Comparison of ENCODE assay signal across 4 fruit fly cellular contexts in genomic region chr3R:27131408-27131807, dm6.
TF ChIP-seq lines count a peak whose summit lies in the region.

No protein-coding gene starts in this region.

- no peak for TF ChIP-seq CTCF in whole organism, embryonic (GFP tag; optimal IDR thresholded peaks at IDR 0.05; lab: Kevin White, UChicago)

TF ChIP-seq in whole organism, adult, 20 proteins besides CTCF, POLR2A, EP300 and RAD21:
- TF ChIP-seq CG14711 (tag; optimal IDR thresholded peaks at IDR 0.05; lab: Kevin White, UChicago) (peak; percentile 11), CG11617 (GFP tag; optimal IDR thresholded peaks at IDR 0.05; lab: Kevin White, UChicago) (peak; percentile 12), CG7101 (tag; optimal IDR thresholded peaks at IDR 0.05; lab: Kevin White, UChicago) (peak; percentile 46), CG33017 (tag; optimal IDR thresholded peaks at IDR 0.05; lab: Kevin White, UChicago) (peak; percentile 6), cic (GFP tag; optimal IDR thresholded peaks at IDR 0.05; lab: Kevin White, UChicago) (peak; percentile 20), CG1620 (GFP tag; optimal IDR thresholded peaks at IDR 0.05; lab: Kevin White, UChicago) (peak; percentile 40), CG7045 (GFP tag; optimal IDR thresholded peaks at IDR 0.05; lab: Kevin White, UChicago) (peak; percentile 29), Hr96 (GFP tag; optimal IDR thresholded peaks at IDR 0.05; lab: Kevin White, UChicago) (no peak), toe (GFP tag; optimal IDR thresholded peaks at IDR 0.05; lab: Kevin White, UChicago) (no peak), Mnt (GFP tag; optimal IDR thresholded peaks at IDR 0.05; lab: Kevin White, UChicago) (no peak), Crg-1 (GFP tag; optimal IDR thresholded peaks at IDR 0.05; lab: Kevin White, UChicago) (peak; percentile 63), pad (GFP tag; optimal IDR thresholded peaks at IDR 0.05; lab: Kevin White, UChicago) (no peak), ovo (GFP tag; optimal IDR thresholded peaks at IDR 0.05; lab: Kevin White, UChicago) (peak; percentile 44), tj (GFP tag; optimal IDR thresholded peaks at IDR 0.05; lab: Kevin White, UChicago) (no peak), bab1 (GFP tag; optimal IDR thresholded peaks at IDR 0.05; lab: Kevin White, UChicago) (no peak), CG5204 (GFP tag; optimal IDR thresholded peaks at IDR 0.05; lab: Kevin White, UChicago) (no peak), cnc (optimal IDR thresholded peaks at IDR 0.05; lab: Kevin White, UChicago) (no peak), kay (GFP tag; lab: Kevin White, UChicago; ENCODE audit: borderline replicate concordance) (peak; percentile 56), CG12768 (GFP tag; optimal IDR thresholded peaks at IDR 0.05; lab: Kevin White, UChicago) (peak; percentile 39), Clk (GFP tag; optimal IDR thresholded peaks at IDR 0.05; lab: Kevin White, UChicago) (no peak)

TF ChIP-seq in whole organism, embryonic, 481 proteins besides CTCF, POLR2A, EP300 and RAD21 (continues in another document):
- TF ChIP-seq CG18619 (GFP tag; optimal IDR thresholded peaks at IDR 0.05; lab: Kevin White, UChicago) (peak; percentile 43), CG32772 (GFP tag; IDR thresholded peaks at IDR 0.05; lab: Robert Waterston, UW) (no peak), CG6689 (GFP tag; IDR thresholded peaks at IDR 0.05; lab: Robert Waterston, UW) (no peak), gfzf (GFP tag; optimal IDR thresholded peaks at IDR 0.05; lab: Kevin White, UChicago) (no peak), CG13296 (GFP tag; optimal IDR thresholded peaks at IDR 0.05; lab: Kevin White, UChicago) (peak; percentile 61), nerfin-1 (tag; optimal IDR thresholded peaks at IDR 0.05; lab: Kevin White, UChicago) (no peak), ssp (GFP tag; IDR thresholded peaks at IDR 0.05; lab: Robert Waterston, UW) (no peak), bowl (GFP tag; IDR thresholded peaks at IDR 0.05; lab: Robert Waterston, UW) (no peak), fd3F (GFP tag; optimal IDR thresholded peaks at IDR 0.05; lab: Kevin White, UChicago) (peak; percentile 61), Fer2 (tag; optimal IDR thresholded peaks at IDR 0.05; lab: Kevin White, UChicago) (peak; percentile 13), tgo (GFP tag; IDR thresholded peaks at IDR 0.05; lab: Robert Waterston, UW) (no peak), CG15073 (GFP tag; optimal IDR thresholded peaks at IDR 0.05; lab: Kevin White, UChicago) (no peak), ewg (GFP tag; optimal IDR thresholded peaks at IDR 0.05; lab: Kevin White, UChicago) (no peak), CG14441 (GFP tag; IDR thresholded peaks at IDR 0.05; lab: Robert Waterston, UW) (no peak), bsh (GFP tag; optimal IDR thresholded peaks at IDR 0.05; lab: Kevin White, UChicago) (no peak), sens-2 (GFP tag; IDR thresholded peaks at IDR 0.05; lab: Robert Waterston, UW) (no peak), CG11504 (tag; optimal IDR thresholded peaks at IDR 0.05; lab: Kevin White, UChicago) (no peak), CrebB (tag; optimal IDR thresholded peaks at IDR 0.05; lab: Kevin White, UChicago) (peak; percentile 57), CG7271 (tag; optimal IDR thresholded peaks at IDR 0.05; lab: Kevin White, UChicago) (no peak), salm (tag; optimal IDR thresholded peaks at IDR 0.05; lab: Kevin White, UChicago) (no peak), CG5245 (GFP tag; optimal IDR thresholded peaks at IDR 0.05; lab: Kevin White, UChicago) (no peak), kah (GFP tag; optimal IDR thresholded peaks at IDR 0.05; lab: Kevin White, UChicago) (no peak), sug (tag; optimal IDR thresholded peaks at IDR 0.05; lab: Kevin White, UChicago) (peak; percentile 0), Adf1 (GFP tag; IDR thresholded peaks at IDR 0.05; lab: Robert Waterston, UW) (no peak; the same call in 1 of the 2 replicates), NC2β (GFP tag; optimal IDR thresholded peaks at IDR 0.05; lab: Kevin White, UChicago) (no peak), CG18011 (GFP tag; optimal IDR thresholded peaks at IDR 0.05; lab: Kevin White, UChicago) (peak; percentile 24)

TF ChIP-seq in whole organism, prepupa, 60 proteins besides CTCF, POLR2A, EP300 and RAD21 (continues in another document):
- TF ChIP-seq Eip78C (GFP tag; lab: Kevin White, UChicago) (peak; percentile 36), Met (GFP tag; optimal IDR thresholded peaks at IDR 0.05; lab: Kevin White, UChicago) (no peak), CG9139 (GFP tag; optimal IDR thresholded peaks at IDR 0.05; lab: Kevin White, UChicago) (no peak), CG34406 (GFP tag; optimal IDR thresholded peaks at IDR 0.05; lab: Kevin White, UChicago) (no peak), CG8319 (GFP tag; optimal IDR thresholded peaks at IDR 0.05; lab: Kevin White, UChicago) (no peak), svp (GFP tag; lab: Kevin White, UChicago) (no peak), Hr38 (GFP tag; optimal IDR thresholded peaks at IDR 0.05; lab: Kevin White, UChicago) (no peak), esn (GFP tag; optimal IDR thresholded peaks at IDR 0.05; lab: Kevin White, UChicago) (peak; percentile 38), CG11902 (GFP tag; optimal IDR thresholded peaks at IDR 0.05; lab: Kevin White, UChicago) (no peak), Lpt (GFP tag; optimal IDR thresholded peaks at IDR 0.05; lab: Kevin White, UChicago) (no peak), CG6854 (GFP tag; optimal IDR thresholded peaks at IDR 0.05; lab: Kevin White, UChicago) (peak; percentile 7), CG31627 (GFP tag; optimal IDR thresholded peaks at IDR 0.05; lab: Kevin White, UChicago) (no peak), eg (GFP tag; IDR thresholded peaks at IDR 0.05; lab: Robert Waterston, UW) (no peak), vri (GFP tag; optimal IDR thresholded peaks at IDR 0.05; lab: Kevin White, UChicago) (peak; percentile 90), lz (GFP tag; optimal IDR thresholded peaks at IDR 0.05; lab: Kevin White, UChicago) (no peak), CG3032 (tag; optimal IDR thresholded peaks at IDR 0.05; lab: Kevin White, UChicago) (no peak), cyc (GFP tag; optimal IDR thresholded peaks at IDR 0.05; lab: Kevin White, UChicago) (no peak), Eip93F (GFP tag; optimal IDR thresholded peaks at IDR 0.05; lab: Kevin White, UChicago) (no peak), CG8632 (GFP tag; optimal IDR thresholded peaks at IDR 0.05; lab: Kevin White, UChicago) (no peak), CG7368 (GFP tag; optimal IDR thresholded peaks at IDR 0.05; lab: Kevin White, UChicago) (no peak), CG3919 (GFP tag; optimal IDR thresholded peaks at IDR 0.05; lab: Kevin White, UChicago) (no peak), Smox (GFP tag; optimal IDR thresholded peaks at IDR 0.05; lab: Kevin White, UChicago) (no peak), salr (GFP tag; optimal IDR thresholded peaks at IDR 0.05; lab: Kevin White, UChicago) (no peak), Sox102F (GFP tag; optimal IDR thresholded peaks at IDR 0.05; lab: Kevin White, UChicago) (peak; percentile 38), CG6792 (GFP tag; optimal IDR thresholded peaks at IDR 0.05; lab: Kevin White, UChicago) (no peak), dsx (GFP tag; optimal IDR thresholded peaks at IDR 0.05; lab: Kevin White, UChicago; ENCODE audit: poor library complexity, severe bottlenecking) (no peak), CG10669 (GFP tag; optimal IDR thresholded peaks at IDR 0.05; lab: Kevin White, UChicago) (no peak), fkh (GFP tag; optimal IDR thresholded peaks at IDR 0.05; lab: Kevin White, UChicago) (peak; percentile 88)

TF ChIP-seq in whole organism, wandering third instar larva, 38 proteins besides CTCF, POLR2A, EP300 and RAD21 (continues in another document):
- TF ChIP-seq Abd-B (GFP tag; optimal IDR thresholded peaks at IDR 0.05; lab: Kevin White, UChicago): no peak
- TF ChIP-seq sv (GFP tag; optimal IDR thresholded peaks at IDR 0.05; lab: Kevin White, UChicago): no peak
- TF ChIP-seq Myc (optimal IDR thresholded peaks at IDR 0.05; lab: Kevin White, UChicago): no peak
- no peak for TF ChIP-seq Rel (GFP tag; optimal IDR thresholded peaks at IDR 0.05; lab: Kevin White, UChicago)
- TF ChIP-seq Rel (tag; optimal IDR thresholded peaks at IDR 0.05; lab: Kevin White, UChicago): peak; percentile 60
- TF ChIP-seq foxo (GFP tag; optimal IDR thresholded peaks at IDR 0.05; lab: Kevin White, UChicago): peak in 1 of 2 experiments; percentile 71
- TF ChIP-seq HLH106 (tag; optimal IDR thresholded peaks at IDR 0.05; lab: Kevin White, UChicago): peak; percentile 49
- TF ChIP-seq CrebA (GFP tag; optimal IDR thresholded peaks at IDR 0.05; lab: Kevin White, UChicago; ENCODE audit: borderline replicate concordance): no peak
- peak; percentile 44 for TF ChIP-seq ey (GFP tag; optimal IDR thresholded peaks at IDR 0.05; lab: Kevin White, UChicago)
- peak; percentile 91 for TF ChIP-seq Vsx2 (GFP tag; optimal IDR thresholded peaks at IDR 0.05; lab: Kevin White, UChicago; ENCODE audit: partially characterized antibody)
- TF ChIP-seq OdsH (GFP tag; optimal IDR thresholded peaks at IDR 0.05; lab: Kevin White, UChicago): peak; percentile 88
- peak; percentile 58 for TF ChIP-seq sage (GFP tag; optimal IDR thresholded peaks at IDR 0.05; lab: Kevin White, UChicago)
- TF ChIP-seq dl (GFP tag; optimal IDR thresholded peaks at IDR 0.05; lab: Kevin White, UChicago; ENCODE audit: insufficient read depth in 1 of 2, partially characterized antibody in 2 of 2): no peak
- TF ChIP-seq tai (GFP tag; optimal IDR thresholded peaks at IDR 0.05; lab: Kevin White, UChicago): peak; percentile 81
- no peak for TF ChIP-seq N (GFP tag; optimal IDR thresholded peaks at IDR 0.05; lab: Kevin White, UChicago)
- peak; percentile 53 for TF ChIP-seq CG9705 (GFP tag; optimal IDR thresholded peaks at IDR 0.05; lab: Kevin White, UChicago)
- TF ChIP-seq dmrt93B (GFP tag; optimal IDR thresholded peaks at IDR 0.05; lab: Kevin White, UChicago): peak; percentile 9
- TF ChIP-seq Mio (GFP tag; optimal IDR thresholded peaks at IDR 0.05; lab: Kevin White, UChicago): no peak
- no peak for TF ChIP-seq Dif (GFP tag; optimal IDR thresholded peaks at IDR 0.05; lab: Kevin White, UChicago; ENCODE audit: partially characterized antibody)
- no peak for TF ChIP-seq lola (GFP tag; optimal IDR thresholded peaks at IDR 0.05; lab: Kevin White, UChicago)
- peak; percentile 87 for TF ChIP-seq Hnf4 (GFP tag; optimal IDR thresholded peaks at IDR 0.05; lab: Kevin White, UChicago)
- TF ChIP-seq GATAd (GFP tag; optimal IDR thresholded peaks at IDR 0.05; lab: Kevin White, UChicago): peak; percentile 93
- TF ChIP-seq Jra (GFP tag; optimal IDR thresholded peaks at IDR 0.05; lab: Kevin White, UChicago): peak; percentile 89
- TF ChIP-seq fru (GFP tag; optimal IDR thresholded peaks at IDR 0.05; lab: Kevin White, UChicago): peak; percentile 70
- TF ChIP-seq pan (optimal IDR thresholded peaks at IDR 0.05; lab: Kevin White, UChicago): no peak
- no peak for TF ChIP-seq usp (GFP tag; optimal IDR thresholded peaks at IDR 0.05; lab: Kevin White, UChicago)
- peak; percentile 40 for TF ChIP-seq dsf (GFP tag; optimal IDR thresholded peaks at IDR 0.05; lab: Kevin White, UChicago; ENCODE audit: borderline replicate concordance)
- TF ChIP-seq rgr (GFP tag; optimal IDR thresholded peaks at IDR 0.05; lab: Kevin White, UChicago): peak; percentile 89
- TF ChIP-seq h (GFP tag; optimal IDR thresholded peaks at IDR 0.05; lab: Kevin White, UChicago): peak; percentile 93
- peak; percentile 44 for TF ChIP-seq jim (GFP tag; optimal IDR thresholded peaks at IDR 0.05; lab: Kevin White, UChicago)
